Worm (Caenorhabditis elegans): ENCODE results near the gene pgm-1.
"Not testable (repeated sequence)": the region's sequence is repeated elsewhere in the genome, so short reads cannot be mapped to it uniquely, and the experiment has no call there.

Gene pgm-1

DNA sequence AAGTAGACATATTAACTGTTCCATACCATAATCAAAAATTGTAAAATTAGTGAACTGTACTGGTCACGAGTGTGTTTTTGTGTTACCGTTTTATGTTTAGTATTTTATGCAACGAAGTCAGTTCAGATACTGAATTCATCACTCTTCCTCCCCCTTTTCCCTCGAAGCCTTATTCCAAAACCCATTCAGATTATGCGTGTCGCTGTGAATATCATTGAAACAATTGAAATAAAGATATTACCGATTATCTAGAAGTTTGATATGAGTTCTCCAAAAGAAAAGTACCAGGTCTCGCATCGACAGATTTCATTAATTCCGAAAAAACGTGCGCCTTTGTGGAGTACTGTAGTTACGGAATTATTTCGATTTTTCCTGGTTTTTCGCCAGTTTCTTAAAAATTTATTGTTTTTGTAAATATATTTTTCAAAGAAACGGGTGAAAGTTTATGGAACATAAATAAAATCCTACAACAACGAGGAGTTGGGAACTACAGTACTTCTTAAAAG is 30.3 kb upstream of the pgm-1 start:
- TF ChIP-seq ztf-23 (GFP tag; IDR thresholded peaks at IDR 0.05) (no peak), cog-1 (tag; optimal IDR thresholded peaks at IDR 0.05) (no peak), klf-2 (GFP tag; conservative IDR thresholded peaks at IDR 0.05) (no peak), T22C8.4 (GFP tag; IDR thresholded peaks at IDR 0.05) (no peak), ref-1 (GFP tag; conservative IDR thresholded peaks at IDR 0.05) (no peak), tab-1 (GFP tag; IDR thresholded peaks at IDR 0.05) (no peak), med-1 (GFP tag; optimal IDR thresholded peaks at IDR 0.05; ENCODE audit: insufficient read depth) (no peak), ztf-29 (GFP tag; IDR thresholded peaks at IDR 0.05) (no peak), flt-1 (GFP tag; IDR thresholded peaks at IDR 0.05) (no peak)

DNA sequence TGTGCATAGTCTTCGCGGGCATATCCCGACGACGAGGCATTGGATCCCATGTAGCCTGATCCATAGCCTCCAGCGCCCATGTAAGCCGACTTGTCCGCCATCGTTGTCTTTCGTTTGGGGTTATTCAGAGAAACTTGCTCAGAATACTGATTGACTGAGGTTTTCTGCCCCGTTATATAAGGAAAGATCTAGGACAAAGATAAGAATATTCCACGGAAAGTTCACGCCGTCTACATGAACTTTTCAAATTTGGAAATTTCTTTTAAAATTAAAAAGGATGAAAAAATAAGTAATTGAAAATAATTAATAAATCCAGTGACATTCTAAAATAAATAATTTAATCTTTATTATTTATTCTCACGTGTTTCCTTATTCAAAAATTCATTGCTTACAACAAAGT is 29.0 kb upstream of the pgm-1 start, which contains the start of the genes nspd-5 and F11G11.4:
nspd-5 (minus strand) TSS at position 101 of the 400 bp plus-strand sequence.
F11G11.4 (plus strand) TSS at position 335 of the 400 bp plus-strand sequence.
- TF ChIP-seq klf-2 (GFP tag; conservative IDR thresholded peaks at IDR 0.05); T22C8.4 (GFP tag; IDR thresholded peaks at IDR 0.05); flt-1 (GFP tag; IDR thresholded peaks at IDR 0.05): not testable (repeated sequence)

ce11 chrII:4863357-4863756 is 25.9 kb upstream of the pgm-1 start, which contains the start of the genes mpst-4 and F11G11.14:
TSS of gene mpst-4 (minus strand) at chrII:4863457.
TSS of gene F11G11.14 (plus strand) at chrII:4863681.
- TF ChIP-seq ztf-29 (GFP tag; IDR thresholded peaks at IDR 0.05) (no peak), klf-2 (GFP tag; conservative IDR thresholded peaks at IDR 0.05) (no peak), tab-1 (GFP tag; IDR thresholded peaks at IDR 0.05) (no peak), ref-1 (GFP tag; conservative IDR thresholded peaks at IDR 0.05) (no peak), ztf-23 (GFP tag; IDR thresholded peaks at IDR 0.05) (no peak), T22C8.4 (GFP tag; IDR thresholded peaks at IDR 0.05) (no peak)

DNA sequence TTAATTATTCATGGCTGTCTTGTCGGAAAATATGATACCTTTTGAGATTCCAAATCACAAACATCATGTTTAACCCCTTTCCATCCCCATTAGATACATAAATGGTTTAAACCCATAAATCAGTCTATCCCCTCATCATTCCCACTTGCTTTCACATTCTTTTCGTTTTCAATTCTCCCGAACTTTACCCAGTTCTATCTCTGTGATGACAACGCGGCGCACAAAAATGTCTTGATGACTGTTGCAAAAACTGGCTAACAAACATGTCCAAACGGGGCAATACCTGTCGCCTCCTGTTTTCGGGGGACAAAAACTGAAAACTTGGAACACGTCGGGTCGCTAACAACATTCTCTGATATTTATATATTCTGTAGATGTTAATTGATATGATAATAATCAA is 23.2 kb upstream of the pgm-1 start:
- TF ChIP-seq ref-1 (GFP tag; conservative IDR thresholded peaks at IDR 0.05) (no peak), klf-2 (GFP tag; conservative IDR thresholded peaks at IDR 0.05) (no peak), med-1 (GFP tag; optimal IDR thresholded peaks at IDR 0.05; ENCODE audit: insufficient read depth) (no peak), ztf-23 (GFP tag; IDR thresholded peaks at IDR 0.05) (no peak), T22C8.4 (GFP tag; IDR thresholded peaks at IDR 0.05) (no peak)

ce11 chrII:4866819-4867218 is 22.4 kb upstream of the pgm-1 start:
- TF ChIP-seq flt-1 (GFP tag; IDR thresholded peaks at IDR 0.05) = 0 out of 2 replicates have a peak, but pooled peaks have one; percentile 13

- no peak for TF ChIP-seq T22C8.4 (GFP tag; IDR thresholded peaks at IDR 0.05)
- no peak for TF ChIP-seq tab-1 (GFP tag; IDR thresholded peaks at IDR 0.05)
- TF ChIP-seq med-1 (GFP tag; optimal IDR thresholded peaks at IDR 0.05; ENCODE audit: insufficient read depth) = no peak
- no peak for TF ChIP-seq ztf-29 (GFP tag; IDR thresholded peaks at IDR 0.05)
- no peak for TF ChIP-seq ztf-23 (GFP tag; IDR thresholded peaks at IDR 0.05)
- no peak for TF ChIP-seq flt-1 (GFP tag; IDR thresholded peaks at IDR 0.05)
- no peak for TF ChIP-seq klf-2 (GFP tag; conservative IDR thresholded peaks at IDR 0.05)
- no peak for TF ChIP-seq cog-1 (tag; optimal IDR thresholded peaks at IDR 0.05)
- TF ChIP-seq ref-1 (GFP tag; conservative IDR thresholded peaks at IDR 0.05) = no peak
Observed at ce11 chrII:4867476-4867875, 21.8 kb upstream of the pgm-1 start, which contains the start of gene col-17. TSS of gene col-17 (minus strand) at chrII:4867576.

- no peak for TF ChIP-seq flt-1 (GFP tag; IDR thresholded peaks at IDR 0.05)
Observed at ce11 chrII:4869793-4870343, 19.4 kb upstream of the pgm-1 start.

DNA sequence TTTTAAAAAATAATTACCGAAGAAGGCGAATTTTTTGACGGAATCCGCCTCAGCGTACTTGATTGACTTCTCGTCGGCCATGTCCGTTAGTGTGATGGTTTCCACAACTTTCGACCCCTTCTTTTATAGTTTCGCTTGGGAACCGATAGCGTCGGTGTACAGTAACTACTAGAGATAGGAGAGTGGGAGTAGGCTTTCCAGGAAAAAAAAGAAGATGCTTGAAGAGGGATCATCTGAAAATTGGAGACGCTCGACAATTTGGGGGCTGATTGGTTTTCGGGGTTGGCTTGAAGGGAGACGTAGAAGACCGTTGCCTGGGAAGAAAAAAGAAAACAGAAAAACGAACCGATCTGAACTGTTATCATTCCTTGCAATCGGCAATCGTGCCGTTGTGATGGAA is 18.5 kb upstream of the pgm-1 start, which contains the start of gene col-20:
col-20 (minus strand) TSS at position 101 of the 400 bp plus-strand sequence.
- TF ChIP-seq ztf-23 (GFP tag; IDR thresholded peaks at IDR 0.05) (no peak), flt-1 (GFP tag; IDR thresholded peaks at IDR 0.05) (no peak)

DNA sequence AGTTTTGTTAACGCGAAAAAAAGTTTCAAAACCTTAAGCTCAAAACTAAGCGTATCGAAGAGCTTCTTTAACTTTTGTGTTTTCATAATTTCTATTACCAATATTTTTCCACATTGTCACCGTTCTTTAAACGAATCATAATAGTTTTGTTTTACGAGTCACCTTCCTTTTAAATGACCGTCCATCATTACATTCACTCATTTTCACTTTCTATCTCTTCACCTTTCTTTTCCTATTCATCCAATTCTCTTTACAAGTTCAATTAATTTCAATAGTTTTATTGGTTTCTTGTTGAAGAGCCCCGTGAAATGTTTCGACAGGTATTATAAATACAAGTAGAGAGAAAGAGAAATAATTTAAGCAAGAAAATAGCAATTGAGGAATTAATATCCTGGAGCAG is 17.4 kb upstream of the pgm-1 start:
- no peak for TF ChIP-seq ref-1 (GFP tag; conservative IDR thresholded peaks at IDR 0.05)
- TF ChIP-seq klf-2 (GFP tag; conservative IDR thresholded peaks at IDR 0.05) = no peak
- TF ChIP-seq tab-1 (GFP tag; IDR thresholded peaks at IDR 0.05) = no peak
- TF ChIP-seq cog-1 (tag; optimal IDR thresholded peaks at IDR 0.05) = no peak

DNA sequence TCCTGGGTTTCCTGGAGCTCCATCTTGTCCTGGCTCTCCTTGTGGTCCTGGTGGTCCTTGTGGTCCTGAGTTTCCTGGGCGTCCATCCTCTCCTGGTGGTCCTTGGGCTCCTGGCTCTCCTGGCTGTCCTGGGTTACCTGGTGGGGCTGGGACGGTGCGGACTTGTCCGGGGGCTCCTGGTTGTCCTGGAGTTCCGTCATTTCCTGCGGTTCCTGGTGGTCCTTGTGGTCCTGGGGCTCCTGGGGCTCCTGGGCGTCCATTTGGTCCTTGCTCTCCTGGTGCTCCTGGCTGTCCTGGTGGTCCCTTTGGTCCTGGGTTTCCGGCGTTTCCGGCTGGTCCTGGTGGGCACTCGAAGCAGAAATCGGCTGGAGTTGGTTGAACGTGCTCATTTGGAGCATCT is 16.9 kb upstream of the pgm-1 start:
- 0 out of 2 replicates have a peak, but pooled peaks have one; percentile 9 for TF ChIP-seq ref-1 (GFP tag; conservative IDR thresholded peaks at IDR 0.05)
- 0 out of 2 replicates have a peak, but pooled peaks have one; percentile 60 for TF ChIP-seq tab-1 (GFP tag; IDR thresholded peaks at IDR 0.05)

- TF ChIP-seq T22C8.4 (GFP tag; IDR thresholded peaks at IDR 0.05) = no peak
- TF ChIP-seq ref-1 (GFP tag; conservative IDR thresholded peaks at IDR 0.05) = no peak
- TF ChIP-seq ztf-23 (GFP tag; IDR thresholded peaks at IDR 0.05) = no peak
- no peak for TF ChIP-seq klf-2 (GFP tag; conservative IDR thresholded peaks at IDR 0.05)
- TF ChIP-seq med-1 (GFP tag; optimal IDR thresholded peaks at IDR 0.05; ENCODE audit: insufficient read depth) = no peak
- no peak for TF ChIP-seq flt-1 (GFP tag; IDR thresholded peaks at IDR 0.05)
- TF ChIP-seq cog-1 (tag; optimal IDR thresholded peaks at IDR 0.05) = no peak
- no peak for TF ChIP-seq tab-1 (GFP tag; IDR thresholded peaks at IDR 0.05)
- no peak for TF ChIP-seq ztf-29 (GFP tag; IDR thresholded peaks at IDR 0.05)
Observed at ce11 chrII:4873029-4873428, 16.2 kb upstream of the pgm-1 start, which contains the start of gene col-73. TSS of gene col-73 (minus strand) at chrII:4873129.

Measured in whole organism, midembryonic.